Worm (Caenorhabditis elegans) whole organism, L2 larva: Measurements from ENCODE around the gene K08D10.11.

ENCODE experiments used
- C34F6.9 ChIP-seq: fragments of 150-350 bp; optimal IDR thresholded peaks from 2 replicates; lab custom pipeline; 2014; ENCODE audit warnings: missing biosample characterization, missing genetic modification characterization
- F13H6.1 ChIP-seq: sonication (generic microtip); optimal IDR thresholded peaks from 2 replicates; lab custom pipeline; 2016; ENCODE audit warnings: missing genetic modification characterization, missing compliant biosample characterization
- R02D3.7 ChIP-seq: fragments of 150-350 bp; optimal IDR thresholded peaks from 2 replicates; lab custom pipeline; 2014; ENCODE audit warnings: missing biosample characterization, missing genetic modification characterization
- Y55F3AM.14 ChIP-seq: fragments of 200-800 bp; sonication (Bioruptor generic); optimal IDR thresholded peaks from 2 replicates; lab custom pipeline; 2018; ENCODE audit warnings: mild to moderate bottlenecking, missing genetic modification characterization, missing compliant biosample characterization
- ZK546.5 ChIP-seq: sonication (generic microtip); optimal IDR thresholded peaks from 2 replicates; lab custom pipeline; 2017; ENCODE audit warnings: missing biosample characterization, missing genetic modification characterization
- alr-1 ChIP-seq: fragments of 150-350 bp; optimal IDR thresholded peaks from 2 replicates; lab custom pipeline; 2014; ENCODE audit warnings: missing biosample characterization, missing genetic modification characterization
- aly-2 ChIP-seq: fragments of 150-350 bp; optimal IDR thresholded peaks from 2 replicates; lab custom pipeline; 2014; ENCODE audit warnings: missing biosample characterization, missing genetic modification characterization
- ama-1 ChIP-seq: fragments of 150-350 bp; optimal IDR thresholded peaks from 2 replicates; lab custom pipeline; 2018; ENCODE audit warnings: inconsistent platforms
- ceh-16 ChIP-seq: fragments of 150-350 bp; optimal IDR thresholded peaks from 2 replicates; lab custom pipeline; 2014; ENCODE audit warnings: missing biosample characterization, missing genetic modification characterization
- ceh-82 ChIP-seq: fragments of 150-350 bp; optimal IDR thresholded peaks from 2 replicates; lab custom pipeline; 2014; ENCODE audit warnings: missing biosample characterization, missing genetic modification characterization
- dmd-4 ChIP-seq: sonication (generic microtip); optimal IDR thresholded peaks from 2 replicates; lab custom pipeline; 2017; ENCODE audit warnings: missing biosample characterization, missing genetic modification characterization
- elt-1 ChIP-seq: fragments of 150-350 bp; optimal IDR thresholded peaks from 2 replicates; lab custom pipeline; 2014; ENCODE audit warnings: missing biosample characterization, missing genetic modification characterization
- elt-3 ChIP-seq: sonication (generic microtip); optimal IDR thresholded peaks from 2 replicates; lab custom pipeline; 2017; ENCODE audit warnings: missing biosample characterization, missing genetic modification characterization
- fos-1 ChIP-seq: fragments of 150-350 bp; optimal IDR thresholded peaks from 2 replicates; lab custom pipeline; 2014; ENCODE audit warnings: missing biosample characterization, missing genetic modification characterization
- gmeb-1 ChIP-seq: fragments of 150-350 bp; optimal IDR thresholded peaks from 2 replicates; lab custom pipeline; 2014; ENCODE audit warnings: missing biosample characterization, missing genetic modification characterization
- lin-39 ChIP-seq: fragments of 150-350 bp; optimal IDR thresholded peaks from 2 replicates; lab custom pipeline; 2014; ENCODE audit warnings: missing biosample characterization, missing genetic modification reagents, missing genetic modification characterization
- lsy-2 ChIP-seq, 2 experiments: fragments of 150-350 bp in 1 of 2; sonication (generic microtip) in 1 of 2; optimal IDR thresholded peaks; 2 replicates each; lab custom pipeline; 2014 to 2017; ENCODE audit warnings: missing biosample characterization in 2 of 2, missing genetic modification characterization in 2 of 2
- mab-5 ChIP-seq: fragments of 150-350 bp; optimal IDR thresholded peaks from 2 replicates; lab custom pipeline; 2014; ENCODE audit warnings: missing biosample characterization, missing genetic modification characterization
- mbf-1 ChIP-seq: sonication (generic microtip); optimal IDR thresholded peaks from 2 replicates; lab custom pipeline; 2017; ENCODE audit warnings: missing biosample characterization, missing genetic modification characterization
- mdl-1 ChIP-seq, 2 experiments: fragments of 150-350 bp in 1 of 2; sonication (generic microtip) in 1 of 2; optimal IDR thresholded peaks; 2 replicates each; lab custom pipeline; 2017; ENCODE audit warnings: missing biosample characterization in 2 of 2, missing genetic modification characterization in 2 of 2
- nhr-10 ChIP-seq: sonication (generic microtip); optimal IDR thresholded peaks from 2 replicates; lab custom pipeline; 2017; ENCODE audit warnings: missing biosample characterization, missing genetic modification characterization
- nhr-11 ChIP-seq: fragments of 150-350 bp; optimal IDR thresholded peaks from 2 replicates; lab custom pipeline; 2014; ENCODE audit warnings: missing biosample characterization, missing genetic modification characterization
- nhr-12 ChIP-seq: fragments of 150-350 bp; optimal IDR thresholded peaks from 2 replicates; lab custom pipeline; 2014; ENCODE audit warnings: missing biosample characterization, missing genetic modification characterization
- nhr-129 ChIP-seq: fragments of 150-350 bp; optimal IDR thresholded peaks from 2 replicates; lab custom pipeline; 2014; ENCODE audit warnings: missing biosample characterization, missing genetic modification characterization
- nhr-25 ChIP-seq: fragments of 150-350 bp; sonication (generic microtip); optimal IDR thresholded peaks from 3 replicates; lab custom pipeline; 2014; ENCODE audit warnings: missing biosample characterization, missing genetic modification characterization
- nhr-77 ChIP-seq: fragments of 150-350 bp; optimal IDR thresholded peaks from 2 replicates; lab custom pipeline; 2014; ENCODE audit warnings: missing biosample characterization, missing genetic modification characterization
- sem-4 ChIP-seq: fragments of 150-350 bp; optimal IDR thresholded peaks from 2 replicates; lab custom pipeline; 2014; ENCODE audit warnings: missing biosample characterization, missing genetic modification reagents, missing genetic modification characterization
- skn-1 ChIP-seq: sonication (generic microtip); optimal IDR thresholded peaks from 2 replicates; lab custom pipeline; 2017; ENCODE audit warnings: missing biosample characterization, missing genetic modification characterization
- sma-3 ChIP-seq: sonication (generic microtip); optimal IDR thresholded peaks from 2 replicates; lab custom pipeline; 2016; ENCODE audit warnings: missing genetic modification reagents, missing genetic modification characterization, missing compliant biosample characterization
- unc-55 ChIP-seq: fragments of 150-350 bp; sonication (generic microtip); optimal IDR thresholded peaks from 3 replicates; lab custom pipeline; 2014; ENCODE audit warnings: missing biosample characterization, missing genetic modification reagents, missing genetic modification characterization
- unc-62 ChIP-seq: fragments of 150-350 bp; optimal IDR thresholded peaks from 2 replicates; lab custom pipeline; 2014; ENCODE audit warnings: missing biosample characterization, missing genetic modification reagents, missing genetic modification characterization
- zag-1 ChIP-seq: fragments of 150-350 bp; optimal IDR thresholded peaks from 2 replicates; lab custom pipeline; 2014; ENCODE audit warnings: missing biosample characterization, missing genetic modification characterization
- ztf-1 ChIP-seq: fragments of 200-800 bp; sonication (Bioruptor generic); conservative IDR thresholded peaks from 2 replicates; pipeline ENCODE4 v1.3.6; 2022; ENCODE audit warnings: missing genetic modification characterization, missing compliant biosample characterization
- ztf-11 ChIP-seq: sonication (generic microtip); optimal IDR thresholded peaks from 2 replicates; lab custom pipeline; 2017; ENCODE audit warnings: missing biosample characterization, missing genetic modification characterization
- ztf-4 ChIP-seq: fragments of 150-350 bp; optimal IDR thresholded peaks from 2 replicates; lab custom pipeline; 2014; ENCODE audit warnings: missing biosample characterization, missing genetic modification characterization

The K08D10.11 gene

ce11 chrIV:4176659-4177058, 9.3 kb downstream of the K08D10.11 start:
- no peak for TF ChIP-seq sma-3 (GFP tag; lab: Kevin White, UChicago)
- TF ChIP-seq, all 48 proteins: peak for 0

ce11 chrIV:4176088-4176487, 9.9 kb downstream of the K08D10.11 start, which contains the start of gene dnj-15:
TSS of gene dnj-15 (plus strand) at chrIV:4176388.
- TF ChIP-seq mab-5 (tag; lab: Kevin White, UChicago) (no peak), Y55F3AM.14 (GFP tag; lab: Kevin White, UChicago) (no peak), nhr-25 (tag; lab: Kevin White, UChicago) (no peak), ztf-1 (GFP tag; lab: Robert Waterston, UW) (no peak), nhr-10 (no peak), R02D3.7 (tag; lab: Kevin White, UChicago) (no peak), ceh-16 (tag; lab: Kevin White, UChicago) (no peak)

ce11 chrIV:4173789-4174188, 12.2 kb downstream of the K08D10.11 start, which contains the start of gene rnp-3:
TSS of gene rnp-3 (plus strand) at chrIV:4174089.
- no peak for TF ChIP-seq unc-62
- TF ChIP-seq mbf-1 (tag; lab: Kevin White, UChicago) = no peak
- TF ChIP-seq Y55F3AM.14 (GFP tag; lab: Kevin White, UChicago) = no peak

- TF ChIP-seq F13H6.1 (tag; lab: Kevin White, UChicago) (no peak), sem-4 (no peak)
Observed at ce11 chrIV:4172242-4172641, 13.8 kb downstream of the K08D10.11 start.

ce11 chrIV:4171531-4172163, 14.4 kb downstream of the K08D10.11 start, which contains the start of the genes K08D10.13 and rnp-2:
TSS of gene K08D10.13 (minus strand) at chrIV:4171581.
TSS of gene rnp-2 (plus strand) at chrIV:4172076.
- TF ChIP-seq mdl-1 (tag; optimal IDR thresholded peaks at IDR 0.05; lab: Kevin White, UChicago) (no peak), gmeb-1 (tag; lab: Kevin White, UChicago) (peak; percentile 60), F13H6.1 (tag; lab: Kevin White, UChicago) (peak; percentile 40), lsy-2 (tag; optimal IDR thresholded peaks at IDR 0.05; lab: Kevin White, UChicago) (peak; percentile 22 to 79), unc-55 (GFP tag; lab: Kevin White, UChicago) (peak; percentile 52), C34F6.9 (tag; lab: Kevin White, UChicago) (peak; percentile 60), ztf-1 (GFP tag; lab: Robert Waterston, UW) (no peak), dmd-4 (no peak), sma-3 (GFP tag; lab: Kevin White, UChicago) (peak; percentile 46), elt-3 (no peak), zag-1 (tag; lab: Kevin White, UChicago) (no peak), nhr-12 (tag; lab: Kevin White, UChicago) (no peak), ZK546.5 (tag; lab: Kevin White, UChicago) (no peak), ztf-4 (tag; lab: Kevin White, UChicago) (no peak), fos-1 (no peak), aly-2 (tag; lab: Kevin White, UChicago) (no peak)
- TF ChIP-seq, all 48 proteins: peak for 6

- TF ChIP-seq ama-1 (lab: Kevin White, UChicago) = no peak
Observed at ce11 chrIV:4167296-4167695, 18.7 kb downstream of the K08D10.11 start.

ce11 chrIV:4164392-4164791, 21.6 kb downstream of the K08D10.11 start, which contains the start of gene scrm-8:
TSS of gene scrm-8 (plus strand) at chrIV:4164692.
- TF ChIP-seq unc-62 (no peak), alr-1 (tag; lab: Kevin White, UChicago) (no peak), skn-1 (tag; lab: Kevin White, UChicago) (no peak), unc-55 (GFP tag; lab: Kevin White, UChicago) (no peak), elt-1 (tag; lab: Kevin White, UChicago) (no peak), zag-1 (tag; lab: Kevin White, UChicago) (no peak), ztf-1 (GFP tag; lab: Robert Waterston, UW) (no peak), nhr-11 (no peak), nhr-25 (tag; lab: Kevin White, UChicago) (no peak), sem-4 (no peak), lin-39 (no peak), ztf-11 (tag; lab: Kevin White, UChicago) (no peak), ceh-16 (tag; lab: Kevin White, UChicago) (no peak), gmeb-1 (tag; lab: Kevin White, UChicago) (no peak), sma-3 (GFP tag; lab: Kevin White, UChicago) (no peak), ceh-82 (tag; lab: Kevin White, UChicago) (no peak), nhr-129 (tag; lab: Kevin White, UChicago) (no peak), nhr-12 (tag; lab: Kevin White, UChicago) (no peak), nhr-77 (tag; lab: Kevin White, UChicago) (no peak)
